Fruit fly (Drosophila melanogaster): ENCODE results near the gene CG3225.

The CG3225 gene

DNA sequence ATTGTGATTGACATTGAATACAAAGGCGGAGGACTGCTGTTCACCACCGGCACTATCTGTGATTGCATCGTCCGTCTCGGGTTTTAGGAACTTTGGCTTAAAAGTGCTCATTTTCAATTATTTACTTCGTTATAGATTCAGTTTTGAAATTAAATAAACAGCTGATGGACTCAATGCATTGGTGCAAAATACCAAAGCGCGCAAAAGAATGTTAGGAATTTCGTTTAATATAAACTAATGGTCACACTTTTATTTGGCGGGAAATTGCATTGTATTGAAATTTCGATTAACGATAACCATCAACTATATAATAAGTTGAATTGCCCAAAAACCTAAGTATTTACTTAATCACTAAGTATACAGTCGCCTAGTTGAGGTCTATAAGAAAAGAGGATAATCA lies at the start of gene CG3225:
Gene CG3225, minus strand, starts transcription at position 190 of the 400 bp plus-strand sequence.
- no peak for TF ChIP-seq br (GFP tag; optimal IDR thresholded peaks at IDR 0.05)
- no peak for TF ChIP-seq OdsH (GFP tag; optimal IDR thresholded peaks at IDR 0.05)
- no peak for TF ChIP-seq usp (GFP tag; optimal IDR thresholded peaks at IDR 0.05)
- no peak for TF ChIP-seq jim (GFP tag; optimal IDR thresholded peaks at IDR 0.05)
- TF ChIP-seq rgr (GFP tag; optimal IDR thresholded peaks at IDR 0.05), result no peak
- no peak for TF ChIP-seq lola (GFP tag; optimal IDR thresholded peaks at IDR 0.05)
- no peak for TF ChIP-seq Hr83 (GFP tag; optimal IDR thresholded peaks at IDR 0.05; ENCODE audit: poor library complexity, severe bottlenecking)
- TF ChIP-seq h (GFP tag; optimal IDR thresholded peaks at IDR 0.05), result no peak
- TF ChIP-seq N (GFP tag; optimal IDR thresholded peaks at IDR 0.05), result no peak
- TF ChIP-seq Jra (GFP tag; optimal IDR thresholded peaks at IDR 0.05), result no peak
- TF ChIP-seq woc (GFP tag; optimal IDR thresholded peaks at IDR 0.05), result no peak
- TF ChIP-seq Hnf4 (GFP tag; optimal IDR thresholded peaks at IDR 0.05), result no peak
- TF ChIP-seq CG32264 (GFP tag; optimal IDR thresholded peaks at IDR 0.05), result no peak
- no peak for TF ChIP-seq Dfd (GFP tag; optimal IDR thresholded peaks at IDR 0.05)
- TF ChIP-seq sage (GFP tag; optimal IDR thresholded peaks at IDR 0.05), result no peak
- TF ChIP-seq pan (optimal IDR thresholded peaks at IDR 0.05), result no peak
- TF ChIP-seq CrebA (GFP tag; optimal IDR thresholded peaks at IDR 0.05; ENCODE audit: borderline replicate concordance), result no peak

DNA sequence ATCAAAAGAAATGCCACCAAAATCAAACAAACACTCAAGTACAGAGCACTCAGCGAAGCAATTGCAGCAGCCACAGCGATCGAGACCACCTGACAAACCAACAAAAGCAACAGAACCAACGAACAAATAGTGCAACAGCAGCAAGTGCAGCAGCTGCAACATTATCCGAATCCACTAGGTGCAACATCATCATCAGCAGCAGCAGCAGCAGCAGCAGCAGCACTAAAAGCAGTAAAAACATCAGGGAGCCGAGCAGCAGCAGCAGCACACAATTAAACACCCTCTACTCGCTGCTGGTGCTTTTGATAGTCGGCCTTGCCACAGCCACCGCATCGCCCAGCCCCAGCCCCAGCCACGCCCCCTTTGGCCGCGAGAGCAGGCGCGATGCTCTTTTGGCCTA lies 47.4 kb upstream of the CG3225 start:
- peak; percentile 85 for TF ChIP-seq Dfd (GFP tag; optimal IDR thresholded peaks at IDR 0.05)
- no peak for TF ChIP-seq ey (GFP tag; optimal IDR thresholded peaks at IDR 0.05)

DNA sequence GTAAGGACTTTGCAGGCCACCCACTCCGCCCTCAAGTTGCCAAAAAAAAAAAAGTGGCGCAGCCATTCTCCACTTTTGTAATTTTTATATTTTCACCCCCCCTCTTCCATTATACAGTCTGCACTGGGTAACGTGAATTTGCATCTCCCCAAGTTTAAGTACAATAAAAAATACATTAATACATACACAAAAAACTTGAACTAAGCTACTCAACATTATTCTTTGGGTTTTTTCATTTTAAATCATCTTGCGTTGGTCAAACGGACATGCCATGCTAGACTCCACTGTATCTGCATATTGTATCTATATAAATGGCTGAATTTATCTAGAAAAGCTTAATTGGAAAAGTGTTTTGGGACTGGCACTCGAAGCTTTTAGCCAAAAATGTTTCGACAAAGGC lies 43.5 kb upstream of the CG3225 start:
- TF ChIP-seq HLH106 (tag; optimal IDR thresholded peaks at IDR 0.05), result peak; percentile 18
- TF ChIP-seq pan (optimal IDR thresholded peaks at IDR 0.05), result no peak
- peak in 1 of 2 experiments; percentile 10 for TF ChIP-seq foxo (GFP tag; optimal IDR thresholded peaks at IDR 0.05)
- no peak for TF ChIP-seq GATAd (GFP tag; optimal IDR thresholded peaks at IDR 0.05)

DNA sequence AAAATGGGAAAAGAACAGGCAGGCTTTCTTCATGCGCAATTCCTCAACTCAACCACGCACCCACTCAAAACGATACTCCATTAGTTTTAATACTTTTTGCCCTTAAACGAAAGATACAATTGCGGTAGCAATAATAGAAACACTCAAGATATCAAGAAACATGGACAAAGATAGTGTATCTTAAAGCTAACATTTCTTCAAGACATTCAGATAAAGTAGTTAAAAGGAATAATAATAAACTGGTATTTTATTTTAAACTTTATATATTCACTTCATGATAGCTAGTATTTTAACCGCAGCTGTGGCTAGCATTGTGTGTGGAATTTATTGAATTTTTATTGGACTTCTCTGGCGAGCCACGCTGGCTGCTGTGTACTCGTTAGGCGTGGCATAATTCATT lies 38.1 kb upstream of the CG3225 start:
- TF ChIP-seq Hr83 (GFP tag; optimal IDR thresholded peaks at IDR 0.05; ENCODE audit: poor library complexity, severe bottlenecking), result no peak
- TF ChIP-seq Vsx2 (GFP tag; optimal IDR thresholded peaks at IDR 0.05; ENCODE audit: partially characterized antibody), result no peak
- no peak for TF ChIP-seq br (GFP tag; optimal IDR thresholded peaks at IDR 0.05)
- no peak for TF ChIP-seq CG9705 (GFP tag; optimal IDR thresholded peaks at IDR 0.05)
- TF ChIP-seq Abd-B (GFP tag; optimal IDR thresholded peaks at IDR 0.05), result no peak
- no peak for TF ChIP-seq tai (GFP tag; optimal IDR thresholded peaks at IDR 0.05)
- TF ChIP-seq OdsH (GFP tag; optimal IDR thresholded peaks at IDR 0.05), result peak; percentile 16
- TF ChIP-seq CrebA (GFP tag; optimal IDR thresholded peaks at IDR 0.05; ENCODE audit: borderline replicate concordance), result no peak
- TF ChIP-seq N (GFP tag; optimal IDR thresholded peaks at IDR 0.05), result no peak
- no peak for TF ChIP-seq Myc (optimal IDR thresholded peaks at IDR 0.05)
- peak; percentile 13 for TF ChIP-seq sv (GFP tag; optimal IDR thresholded peaks at IDR 0.05)
- TF ChIP-seq Jra (GFP tag; optimal IDR thresholded peaks at IDR 0.05), result no peak
- no peak for TF ChIP-seq CG32264 (GFP tag; optimal IDR thresholded peaks at IDR 0.05)
- no peak for TF ChIP-seq Rel (GFP tag; optimal IDR thresholded peaks at IDR 0.05)
- TF ChIP-seq Rel (tag; optimal IDR thresholded peaks at IDR 0.05), result no peak
- no peak for TF ChIP-seq Dif (GFP tag; optimal IDR thresholded peaks at IDR 0.05; ENCODE audit: partially characterized antibody)
- TF ChIP-seq Hr78 (GFP tag; optimal IDR thresholded peaks at IDR 0.05), result no peak
- no peak for TF ChIP-seq Hnf4 (GFP tag; optimal IDR thresholded peaks at IDR 0.05)
- no peak for TF ChIP-seq Dfd (GFP tag; optimal IDR thresholded peaks at IDR 0.05)
- peak; percentile 8 for TF ChIP-seq HLH106 (tag; optimal IDR thresholded peaks at IDR 0.05)
- TF ChIP-seq fru (GFP tag; optimal IDR thresholded peaks at IDR 0.05), result no peak
- peak in 1 of 2 experiments; percentile 39 for TF ChIP-seq foxo (GFP tag; optimal IDR thresholded peaks at IDR 0.05)
- peak; percentile 3 for TF ChIP-seq rgr (GFP tag; optimal IDR thresholded peaks at IDR 0.05)
- no peak for TF ChIP-seq h (GFP tag; optimal IDR thresholded peaks at IDR 0.05)
- TF ChIP-seq usp (GFP tag; optimal IDR thresholded peaks at IDR 0.05), result no peak

DNA sequence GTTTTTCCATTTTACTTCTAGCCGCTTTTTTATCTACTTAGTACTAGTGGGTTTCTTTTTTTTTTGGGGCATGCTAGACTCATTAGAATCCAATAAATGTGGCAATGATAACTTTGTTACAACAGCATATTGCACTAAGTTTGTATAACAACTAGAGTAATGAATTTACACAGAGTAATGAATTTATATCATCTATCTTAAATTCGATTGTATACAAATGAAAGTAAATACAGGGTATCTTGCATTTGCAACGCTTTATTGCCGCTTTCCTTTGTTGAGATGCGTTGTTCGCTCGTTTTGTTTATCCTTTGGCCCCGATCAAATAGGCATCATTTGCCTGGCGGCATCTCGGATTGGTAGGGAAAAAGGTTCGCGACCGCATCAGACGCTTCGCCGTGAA lies 36.8 kb upstream of the CG3225 start:
- no peak for TF ChIP-seq woc (GFP tag; optimal IDR thresholded peaks at IDR 0.05)
- TF ChIP-seq Dfd (GFP tag; optimal IDR thresholded peaks at IDR 0.05), result no peak
- TF ChIP-seq Mio (GFP tag; optimal IDR thresholded peaks at IDR 0.05), result no peak
- TF ChIP-seq pan (optimal IDR thresholded peaks at IDR 0.05), result no peak
- TF ChIP-seq Jra (GFP tag; optimal IDR thresholded peaks at IDR 0.05), result no peak
- TF ChIP-seq Sp1 (GFP tag; optimal IDR thresholded peaks at IDR 0.05), result no peak
- no peak for TF ChIP-seq Rel (GFP tag; optimal IDR thresholded peaks at IDR 0.05)
- no peak for TF ChIP-seq Rel (tag; optimal IDR thresholded peaks at IDR 0.05)

All from whole organism, wandering third instar larva.